Worm (Caenorhabditis elegans): ENCODE data around the gene rsp-7.
A peak's percentile ranks its signal among the peaks of the same experiment; 100 is the strongest.

The rsp-7 gene

ce11 chrII:10704575-10705170 lies 45.7 kb downstream of the rsp-7 start, which contains the start of gene col-39:
col-39 (plus strand) TSS chrII:10704916.
- TF ChIP-seq nhr-25 (tag; optimal IDR thresholded peaks at IDR 0.05): peak; percentile 56
- no peak for TF ChIP-seq fkh-2 (tag; optimal IDR thresholded peaks at IDR 0.05)
- peak; percentile 69 for TF ChIP-seq ama-1 (optimal IDR thresholded peaks at IDR 0.05)
- TF ChIP-seq eor-1 (tag; optimal IDR thresholded peaks at IDR 0.05): no peak

ce11 chrII:10705347-10705996 lies 46.5 kb downstream of the rsp-7 start:
- TF ChIP-seq pha-4 (tag; optimal IDR thresholded peaks at IDR 0.05): no peak
- no peak for TF ChIP-seq skn-1 (tag; optimal IDR thresholded peaks at IDR 0.05)
- TF ChIP-seq aly-2 (tag; optimal IDR thresholded peaks at IDR 0.05): no peak
- no peak for TF ChIP-seq ceh-28 (tag; optimal IDR thresholded peaks at IDR 0.05)
- no peak for TF ChIP-seq nhr-23 (tag; optimal IDR thresholded peaks at IDR 0.05)
- TF ChIP-seq jun-1 (tag; optimal IDR thresholded peaks at IDR 0.05): no peak
- TF ChIP-seq hmg-11 (tag; optimal IDR thresholded peaks at IDR 0.05): no peak
- TF ChIP-seq pqm-1 (tag; optimal IDR thresholded peaks at IDR 0.05): no peak
- no peak for TF ChIP-seq egl-5 (tag; optimal IDR thresholded peaks at IDR 0.05)
- TF ChIP-seq elt-3 (tag; optimal IDR thresholded peaks at IDR 0.05): no peak
- no peak for TF ChIP-seq fkh-2 (tag; optimal IDR thresholded peaks at IDR 0.05)
- TF ChIP-seq R02D3.7 (tag; optimal IDR thresholded peaks at IDR 0.05): no peak

ce11 chrII:10706038-10706437 lies 47.0 kb downstream of the rsp-7 start:
- no peak for TF ChIP-seq nhr-23 (tag; optimal IDR thresholded peaks at IDR 0.05)
- no peak for TF ChIP-seq lsy-12 (tag; optimal IDR thresholded peaks at IDR 0.05)
- TF ChIP-seq pqm-1 (tag; optimal IDR thresholded peaks at IDR 0.05): no peak
- TF ChIP-seq ceh-28 (tag; optimal IDR thresholded peaks at IDR 0.05): no peak
- no peak for TF ChIP-seq egl-27 (tag; optimal IDR thresholded peaks at IDR 0.05)
- no peak for TF ChIP-seq hmg-11 (tag; optimal IDR thresholded peaks at IDR 0.05)
- no peak for TF ChIP-seq sea-2 (GFP tag; optimal IDR thresholded peaks at IDR 0.05)
- peak; percentile 71 for TF ChIP-seq fkh-10 (GFP tag; optimal IDR thresholded peaks at IDR 0.05)
- TF ChIP-seq nhr-25 (tag; optimal IDR thresholded peaks at IDR 0.05): peak; percentile 18
- TF ChIP-seq nhr-67 (tag; optimal IDR thresholded peaks at IDR 0.05): no peak
- TF ChIP-seq ztf-11 (tag; optimal IDR thresholded peaks at IDR 0.05): no peak
- no peak for TF ChIP-seq unc-62 (GFP tag; optimal IDR thresholded peaks at IDR 0.05)

- no peak for TF ChIP-seq ZK546.5 (tag; optimal IDR thresholded peaks at IDR 0.05)
- no peak for TF ChIP-seq ztf-4 (tag; optimal IDR thresholded peaks at IDR 0.05)
- TF ChIP-seq nhr-12 (tag; optimal IDR thresholded peaks at IDR 0.05): no peak
- no peak for TF ChIP-seq nhr-28 (tag; optimal IDR thresholded peaks at IDR 0.05)
- no peak for TF ChIP-seq fkh-10 (GFP tag; optimal IDR thresholded peaks at IDR 0.05)
- TF ChIP-seq elt-2 (tag; optimal IDR thresholded peaks at IDR 0.05): no peak
- no peak for TF ChIP-seq lsy-12 (tag; optimal IDR thresholded peaks at IDR 0.05)
- no peak for TF ChIP-seq ceh-9 (tag; optimal IDR thresholded peaks at IDR 0.05)
- no peak for TF ChIP-seq nhr-25 (tag; optimal IDR thresholded peaks at IDR 0.05)
- no peak for TF ChIP-seq unc-39 (tag; optimal IDR thresholded peaks at IDR 0.05)
- TF ChIP-seq ama-1 (optimal IDR thresholded peaks at IDR 0.05): no peak
- no peak for TF ChIP-seq zag-1 (tag; optimal IDR thresholded peaks at IDR 0.05)
- TF ChIP-seq eor-1 (tag; optimal IDR thresholded peaks at IDR 0.05): no peak
- no peak for TF ChIP-seq ceh-82 (tag; optimal IDR thresholded peaks at IDR 0.05)
- no peak for TF ChIP-seq hmg-11 (tag; optimal IDR thresholded peaks at IDR 0.05)
Measured at ce11 chrII:10706901-10707300, 47.9 kb downstream of the rsp-7 start, which contains the start of gene col-80. col-80 (plus strand) TSS chrII:10707201.

- TF ChIP-seq lin-15B (tag; optimal IDR thresholded peaks at IDR 0.05) (no peak), egl-5 (tag; optimal IDR thresholded peaks at IDR 0.05) (no peak), elt-3 (tag; optimal IDR thresholded peaks at IDR 0.05) (no peak), nhr-76 (tag; optimal IDR thresholded peaks at IDR 0.05) (no peak), egl-27 (tag; optimal IDR thresholded peaks at IDR 0.05) (no peak)
Measured at ce11 chrII:10707439-10708096, 48.6 kb downstream of the rsp-7 start.

Data from whole organism, L3 larva.